Worm (Caenorhabditis elegans) whole organism, L4/young adult: ENCODE results near the gene unc-82.

Experiments
- W03F9.2 ChIP-seq: fragments of 150-350 bp; optimal IDR thresholded peaks from 2 replicates; lab custom pipeline; 2014; ENCODE audit warnings: missing biosample characterization, missing genetic modification characterization
- dao-5 ChIP-seq: sonication (generic microtip); optimal IDR thresholded peaks from 2 replicates; lab custom pipeline; 2016; ENCODE audit warnings: missing genotype, missing genetic modification characterization, moderate library complexity, missing compliant biosample characterization
- him-1 ChIP-seq: sonication (generic microtip); optimal IDR thresholded peaks from 2 replicates; lab custom pipeline; 2016; ENCODE audit warnings: missing genotype, missing genetic modification reagents, missing genetic modification characterization, missing compliant biosample characterization

unc-82 gene

ce11 chrIV:7445236-7445635 is 20.9 kb downstream of the unc-82 start, which contains the start of gene valv-1:
valv-1 (minus strand) TSS chrIV:7445336.
- TF ChIP-seq W03F9.2 (tag; lab: Kevin White, UChicago) (no peak), dao-5 (no peak), him-1 (tag; lab: Kevin White, UChicago) (no peak)

ce11 chrIV:7445995-7446394 is 21.7 kb downstream of the unc-82 start, which contains the start of gene B0496.1:
B0496.1 (plus strand) TSS chrIV:7446295.
- no peak for TF ChIP-seq dao-5
- no peak for TF ChIP-seq W03F9.2 (tag; lab: Kevin White, UChicago)
- no peak for TF ChIP-seq him-1 (tag; lab: Kevin White, UChicago)

- no peak for TF ChIP-seq W03F9.2 (tag; lab: Kevin White, UChicago)
- no peak for TF ChIP-seq him-1 (tag; lab: Kevin White, UChicago)
- no peak for TF ChIP-seq dao-5
These were observed 23.3 kb downstream of the unc-82 start, which contains the start of gene B0496.2 for ce11 chrIV:7447556-7447955. B0496.2 (plus strand) TSS chrIV:7447856.

- TF ChIP-seq him-1 (tag; lab: Kevin White, UChicago) (no peak), dao-5 (no peak), W03F9.2 (tag; lab: Kevin White, UChicago) (no peak)
These were observed 27.0 kb downstream of the unc-82 start, which contains the start of gene tes-1 for ce11 chrIV:7451345-7451744. tes-1 (minus strand) TSS chrIV:7451445.

ce11 chrIV:7453661-7454159 is 29.4 kb downstream of the unc-82 start:
- TF ChIP-seq dao-5 (no peak), him-1 (tag; lab: Kevin White, UChicago) (no peak), W03F9.2 (tag; lab: Kevin White, UChicago) (no peak)

- TF ChIP-seq W03F9.2 (tag; lab: Kevin White, UChicago) (no peak), him-1 (tag; lab: Kevin White, UChicago) (no peak), dao-5 (no peak)
These were observed 30.6 kb downstream of the unc-82 start for ce11 chrIV:7454890-7455289.

ce11 chrIV:7456225-7456624 is 31.9 kb downstream of the unc-82 start, which contains the start of gene F13B6.1:
F13B6.1 (plus strand) TSS chrIV:7456525.
- TF ChIP-seq him-1 (tag; lab: Kevin White, UChicago) = no peak
- TF ChIP-seq W03F9.2 (tag; lab: Kevin White, UChicago) = no peak
- no peak for TF ChIP-seq dao-5

- TF ChIP-seq dao-5 = no peak
- no peak for TF ChIP-seq W03F9.2 (tag; lab: Kevin White, UChicago)
- TF ChIP-seq him-1 (tag; lab: Kevin White, UChicago) = no peak
These were observed 35.9 kb downstream of the unc-82 start, which contains the start of gene F13B6.2 for ce11 chrIV:7460225-7460624. F13B6.2 (minus strand) TSS chrIV:7460325.

- no peak for TF ChIP-seq dao-5
These were observed 41.6 kb downstream of the unc-82 start, which contains the start of gene F13B6.3 for ce11 chrIV:7465857-7466256. F13B6.3 (minus strand) TSS chrIV:7465957.

ce11 chrIV:7467170-7467569 is 42.9 kb downstream of the unc-82 start:
- TF ChIP-seq him-1 (tag; lab: Kevin White, UChicago) (no peak), W03F9.2 (tag; lab: Kevin White, UChicago) (no peak), dao-5 (no peak)

- TF ChIP-seq him-1 (tag; lab: Kevin White, UChicago) = no peak
- no peak for TF ChIP-seq W03F9.2 (tag; lab: Kevin White, UChicago)
- no peak for TF ChIP-seq dao-5
These were observed 44.3 kb downstream of the unc-82 start for ce11 chrIV:7468638-7469037.

- no peak for TF ChIP-seq dao-5
These were observed 45.6 kb downstream of the unc-82 start, which contains the start of gene F55G1.7 for ce11 chrIV:7469782-7470413. F55G1.7 (minus strand) TSS chrIV:7469832.

ce11 chrIV:7473159-7473649 is 48.9 kb downstream of the unc-82 start, which contains the start of the genes plk-3 and F55G1.6:
plk-3 (minus strand) TSS chrIV:7473209.
F55G1.6 (plus strand) TSS chrIV:7473517.
- TF ChIP-seq him-1 (tag; lab: Kevin White, UChicago) = no peak
- no peak for TF ChIP-seq dao-5
- no peak for TF ChIP-seq W03F9.2 (tag; lab: Kevin White, UChicago)

- TF ChIP-seq dao-5 (no peak), him-1 (tag; lab: Kevin White, UChicago) (no peak), W03F9.2 (tag; lab: Kevin White, UChicago) (no peak)
These were observed 50.5 kb downstream of the unc-82 start, which contains the start of gene slc-25A18.2 for ce11 chrIV:7474826-7475225. slc-25A18.2 (plus strand) TSS chrIV:7475041.
